Fruit fly (Drosophila melanogaster) Kc167 (cell line): ENCODE results near the gene CG45002.

ENCODE experiments used
- h ChIP-seq: fragments of >200 bp; optimal IDR thresholded peaks from 3 replicates; lab custom pipeline; 2018; ENCODE audit warnings: missing external identifiers
- ttk ChIP-seq: sonication (Bioruptor generic); optimal IDR thresholded peaks from 2 replicates; lab custom pipeline; 2017; ENCODE audit warnings: missing external identifiers

DNA sequence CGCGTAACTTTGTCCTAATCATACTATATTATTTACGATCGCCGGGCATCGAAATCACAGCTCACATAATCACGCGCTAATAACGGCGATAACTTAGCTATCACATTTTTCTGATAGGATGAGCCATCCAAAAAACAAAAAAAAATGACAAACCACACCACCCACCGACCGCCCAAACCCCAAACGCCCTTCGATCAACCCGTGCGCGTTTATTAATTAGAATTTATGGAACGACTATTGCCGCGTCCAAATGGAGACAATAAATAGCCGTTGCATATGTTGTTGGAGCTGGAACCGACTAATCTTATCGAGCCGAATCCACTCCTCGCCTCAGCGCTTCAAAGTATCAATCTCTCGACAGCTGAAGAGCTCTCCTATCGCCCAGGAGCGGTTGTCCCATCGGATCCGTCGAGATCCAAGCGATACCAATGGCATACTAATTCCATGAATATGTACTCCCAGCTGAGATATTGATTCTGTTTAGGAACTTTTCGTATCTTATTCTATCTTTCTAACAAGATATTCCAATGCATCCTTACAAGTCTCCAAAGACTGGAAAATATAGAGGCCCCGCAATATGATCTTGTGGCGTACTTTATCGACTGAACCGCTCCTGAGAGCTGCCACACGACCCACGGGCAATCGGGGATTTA lies 142.3 kb downstream of the CG45002 start:
- TF ChIP-seq ttk (no peak), h (lab: Kevin White, UChicago) (no peak)
